Worm (Caenorhabditis elegans): Measurements from ENCODE around the gene Y94H6A.7.

The Y94H6A.7 gene

ce11 chrIV:2709590-2710201 is 6.7 kb downstream of the Y94H6A.7 start (continued):
- no peak for TF ChIP-seq dpl-1 (GFP tag; optimal IDR thresholded peaks at IDR 0.05)
- TF ChIP-seq ama-1 (optimal IDR thresholded peaks at IDR 0.05), result no peak
- TF ChIP-seq daf-19 (GFP tag; conservative IDR thresholded peaks at IDR 0.05), result peak; percentile 90
- TF ChIP-seq fkh-10 (GFP tag; optimal IDR thresholded peaks at IDR 0.05), result no peak
- no peak for TF ChIP-seq dmd-6 (GFP tag; IDR thresholded peaks at IDR 0.05)
- TF ChIP-seq spr-1 (tag; optimal IDR thresholded peaks at IDR 0.05), result no peak
- TF ChIP-seq arid-1 (GFP tag; conservative IDR thresholded peaks at IDR 0.05), result peak; percentile 83; the same call in 1 of the 2 replicates
- TF ChIP-seq gei-8 (GFP tag; optimal IDR thresholded peaks at IDR 0.05), result no peak
- TF ChIP-seq ZK337.2 (GFP tag; IDR thresholded peaks at IDR 0.05), result no peak
- no peak for TF ChIP-seq ceh-62 (tag; optimal IDR thresholded peaks at IDR 0.05)
- no peak for TF ChIP-seq cey-2 (tag; optimal IDR thresholded peaks at IDR 0.05; ENCODE audit: borderline replicate concordance, insufficient read depth)
- no peak for TF ChIP-seq hmg-1.1 (GFP tag; IDR thresholded peaks at IDR 0.05)
- 0 out of 2 replicates have a peak, but pooled peaks have one; percentile 46 for TF ChIP-seq nhr-41 (GFP tag; IDR thresholded peaks at IDR 0.05)
- TF ChIP-seq nhr-77 (tag; optimal IDR thresholded peaks at IDR 0.05), result no peak
- TF ChIP-seq madf-5 (GFP tag; IDR thresholded peaks at IDR 0.05), result peak in 1 of 2 experiments; percentile 51; a peak in 1 of 4 replicates
- no peak for TF ChIP-seq nhr-48 (tag; optimal IDR thresholded peaks at IDR 0.05)
- TF ChIP-seq F49E8.2 (tag; optimal IDR thresholded peaks at IDR 0.05; ENCODE audit: borderline replicate concordance), result no peak
- TF ChIP-seq D1046.2 (GFP tag; IDR thresholded peaks at IDR 0.05), result 0 out of 2 replicates have a peak, but pooled peaks have one; percentile 37
- TF ChIP-seq nhr-42 (GFP tag; IDR thresholded peaks at IDR 0.05), result peak; percentile 76
- no peak for TF ChIP-seq ceh-20 (GFP tag; IDR thresholded peaks at IDR 0.05)
- TF ChIP-seq jun-1 (tag; optimal IDR thresholded peaks at IDR 0.05), result no peak
- no peak for TF ChIP-seq mdl-1 (tag; optimal IDR thresholded peaks at IDR 0.05)
- TF ChIP-seq nhr-10 (tag; optimal IDR thresholded peaks at IDR 0.05), result no peak
- TF ChIP-seq Y48G9A.11 (GFP tag; IDR thresholded peaks at IDR 0.05), result 0 out of 2 replicates have a peak, but pooled peaks have one; percentile 29
- TF ChIP-seq lin-1 (GFP tag; IDR thresholded peaks at IDR 0.05), result peak; percentile 93
- TF ChIP-seq mxl-3 (GFP tag; optimal IDR thresholded peaks at IDR 0.05), result no peak
- TF ChIP-seq fos-1 (tag; optimal IDR thresholded peaks at IDR 0.05), result no peak
- no peak for TF ChIP-seq lin-13 (GFP tag; optimal IDR thresholded peaks at IDR 0.05)
- TF ChIP-seq lin-39 (tag; optimal IDR thresholded peaks at IDR 0.05), result no peak
- TF ChIP-seq ceh-82 (tag; optimal IDR thresholded peaks at IDR 0.05), result no peak
- TF ChIP-seq ceh-44 (GFP tag; IDR thresholded peaks at IDR 0.05), result no peak
- peak in 1 of 2 experiments; percentile 49 for TF ChIP-seq daf-16 (GFP tag; optimal IDR thresholded peaks at IDR 0.05)
- TF ChIP-seq daf-16 (tag; optimal IDR thresholded peaks at IDR 0.05), result peak; percentile 52
- peak; percentile 72 for TF ChIP-seq madf-9 (GFP tag; conservative IDR thresholded peaks at IDR 0.05)
- TF ChIP-seq T20F7.1 (GFP tag; optimal IDR thresholded peaks at IDR 0.05), result peak; percentile 80
- TF ChIP-seq zip-11 (GFP tag; IDR thresholded peaks at IDR 0.05), result no peak
- TF ChIP-seq skn-1 (tag; optimal IDR thresholded peaks at IDR 0.05), result no peak
- TF ChIP-seq mdt-29 (GFP tag; IDR thresholded peaks at IDR 0.05), result no peak; the same call in 1 of the 2 replicates
- TF ChIP-seq lin-29 (GFP tag; IDR thresholded peaks at IDR 0.05), result no peak
- TF ChIP-seq nhr-25 (tag; optimal IDR thresholded peaks at IDR 0.05; ENCODE audit: borderline replicate concordance, insufficient read depth), result no peak
- TF ChIP-seq F37D6.2 (tag; optimal IDR thresholded peaks at IDR 0.05), result no peak
- no peak for TF ChIP-seq lir-3 (tag; optimal IDR thresholded peaks at IDR 0.05)
- TF ChIP-seq ctbp-1 (GFP tag; IDR thresholded peaks at IDR 0.05), result no peak
- no peak for TF ChIP-seq nhr-28 (tag; optimal IDR thresholded peaks at IDR 0.05)
- no peak for TF ChIP-seq mxl-2 (GFP tag; conservative IDR thresholded peaks at IDR 0.05)
- 0 out of 2 replicates have a peak, but pooled peaks have one; percentile 23 for TF ChIP-seq dmd-9 (GFP tag; IDR thresholded peaks at IDR 0.05)
- TF ChIP-seq snpc-4 (tag; optimal IDR thresholded peaks at IDR 0.05), result no peak
- TF ChIP-seq Y75B8A.6 (GFP tag; IDR thresholded peaks at IDR 0.05), result peak; percentile 84
- peak; percentile 67; the same call in 1 of the 2 replicates for TF ChIP-seq snpc-1.2 (GFP tag; IDR thresholded peaks at IDR 0.05)
- TF ChIP-seq nhr-237 (tag; optimal IDR thresholded peaks at IDR 0.05), result no peak

Measured in whole organism, L4 larva.